Worm (Caenorhabditis elegans) whole organism, L4/young adult: ENCODE data around the gene Y62E10A.19.

Experiments
- W03F9.2 ChIP-seq: fragments of 150-350 bp; optimal IDR thresholded peaks from 2 replicates; lab custom pipeline; 2014; ENCODE audit warnings: missing biosample characterization, missing genetic modification characterization
- dao-5 ChIP-seq: sonication (generic microtip); optimal IDR thresholded peaks from 2 replicates; lab custom pipeline; 2016; ENCODE audit warnings: missing genotype, missing genetic modification characterization, moderate library complexity, missing compliant biosample characterization
- him-1 ChIP-seq: sonication (generic microtip); optimal IDR thresholded peaks from 2 replicates; lab custom pipeline; 2016; ENCODE audit warnings: missing genotype, missing genetic modification reagents, missing genetic modification characterization, missing compliant biosample characterization

DNA sequence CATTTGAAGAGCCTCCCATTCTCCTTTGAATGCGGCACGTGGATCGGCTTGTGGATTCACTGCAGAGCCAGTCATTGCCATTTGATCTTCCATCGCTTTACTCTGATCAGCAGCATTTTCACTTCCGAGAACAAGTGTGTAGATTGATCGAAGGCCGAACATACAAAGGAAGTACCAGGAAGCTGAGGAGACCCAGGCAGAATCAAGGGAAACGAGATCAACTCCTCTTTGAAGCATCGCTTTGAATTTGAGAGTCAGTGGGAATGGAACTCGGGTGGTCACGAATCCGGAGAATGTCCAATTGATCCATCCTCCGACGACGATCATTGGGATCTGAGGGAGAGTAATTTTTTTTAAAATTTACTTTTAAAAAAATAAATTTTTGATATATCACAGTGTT, 27.6 kb downstream of the Y62E10A.19 start:
- TF ChIP-seq him-1 (tag; lab: Kevin White, UChicago) (no peak), dao-5 (tag; lab: Kevin White, UChicago) (no peak), W03F9.2 (no peak)
